Worm (Caenorhabditis elegans): ENCODE measurements around the gene F14H12.17.

ce11 chrX:4383316-4383936 lies 20.3 kb upstream of the F14H12.17 start, which contains the start of gene lst-2:
- TF ChIP-seq sox-4 (tag; optimal IDR thresholded peaks at IDR 0.05): no peak
- TF ChIP-seq nhr-11 (tag; optimal IDR thresholded peaks at IDR 0.05): no peak
- TF ChIP-seq egl-13 (tag; optimal IDR thresholded peaks at IDR 0.05): no peak
- no peak for TF ChIP-seq nhr-12 (tag; optimal IDR thresholded peaks at IDR 0.05)
- no peak for TF ChIP-seq C34B4.2 (tag; optimal IDR thresholded peaks at IDR 0.05)
- TF ChIP-seq elt-2 (tag; optimal IDR thresholded peaks at IDR 0.05): no peak

Data from whole organism, L1 larva.